Worm (Caenorhabditis elegans) whole organism, late embryonic: ENCODE results near the gene ncr-2.

ENCODE experiments used
- C08G9.2 ChIP-seq: sonication (generic microtip); optimal IDR thresholded peaks from 2 replicates; lab custom pipeline; 2016; ENCODE audit warnings: mild to moderate bottlenecking, missing genetic modification characterization, moderate library complexity, missing compliant biosample characterization
- K02D7.2 ChIP-seq: sonication (generic microtip); optimal IDR thresholded peaks from 2 replicates; lab custom pipeline; 2017; ENCODE audit warnings: mild to moderate bottlenecking, missing genetic modification characterization, missing compliant biosample characterization
- Y22D7AL.16 ChIP-seq: sonication (generic microtip); optimal IDR thresholded peaks from 2 replicates; lab custom pipeline; 2016; ENCODE audit warnings: missing genetic modification characterization, missing compliant biosample characterization
- ahr-1 ChIP-seq: sonication (generic microtip); optimal IDR thresholded peaks from 2 replicates; lab custom pipeline; 2016; ENCODE audit warnings: missing genetic modification characterization, missing compliant biosample characterization
- ama-1 ChIP-seq: fragments of 150-350 bp; optimal IDR thresholded peaks from 2 replicates; lab custom pipeline; 2014
- ceh-19 ChIP-seq: fragments of 200-800 bp; sonication (Bioruptor generic); optimal IDR thresholded peaks from 2 replicates; lab custom pipeline; 2018; ENCODE audit warnings: mild to moderate bottlenecking, missing genetic modification characterization, missing compliant biosample characterization
- ceh-22 ChIP-seq: sonication (generic microtip); optimal IDR thresholded peaks from 2 replicates; lab custom pipeline; 2017; ENCODE audit warnings: missing biosample characterization, missing genetic modification characterization
- ceh-30 ChIP-seq: fragments of 150-350 bp; optimal IDR thresholded peaks from 2 replicates; lab custom pipeline; 2014; ENCODE audit warnings: missing biosample characterization, missing genetic modification characterization
- ceh-31 ChIP-seq: sonication (generic microtip); optimal IDR thresholded peaks from 2 replicates; lab custom pipeline; 2016; ENCODE audit warnings: missing genetic modification characterization, missing compliant biosample characterization
- ceh-6 ChIP-seq: fragments of 200-800 bp; sonication (Bioruptor generic); optimal IDR thresholded peaks from 2 replicates; lab custom pipeline; 2018; ENCODE audit warnings: mild to moderate bottlenecking, missing genetic modification characterization, missing compliant biosample characterization
- elt-2 ChIP-seq: sonication (generic microtip); optimal IDR thresholded peaks from 2 replicates; lab custom pipeline; 2016; ENCODE audit warnings: missing genetic modification reagents, missing genetic modification characterization, missing compliant biosample characterization
- elt-4 ChIP-seq: sonication (generic microtip); optimal IDR thresholded peaks from 2 replicates; lab custom pipeline; 2016; ENCODE audit warnings: missing genetic modification characterization, missing compliant biosample characterization
- ets-4 ChIP-seq: sonication (generic microtip); optimal IDR thresholded peaks from 2 replicates; lab custom pipeline; 2016; ENCODE audit warnings: missing genetic modification characterization, missing compliant biosample characterization
- eyg-1 ChIP-seq: sonication (generic microtip); optimal IDR thresholded peaks from 2 replicates; lab custom pipeline; 2016; ENCODE audit warnings: missing genotype, missing genetic modification characterization, missing compliant biosample characterization
- fax-1 ChIP-seq: sonication (generic microtip); optimal IDR thresholded peaks from 2 replicates; lab custom pipeline; 2016; ENCODE audit warnings: missing genotype, missing genetic modification characterization, missing compliant biosample characterization
- fkh-10 ChIP-seq: fragments of 150-350 bp; optimal IDR thresholded peaks from 2 replicates; lab custom pipeline; 2014; ENCODE audit warnings: missing biosample characterization, missing genetic modification reagents, missing genetic modification characterization
- gmeb-2 ChIP-seq: sonication (generic microtip); optimal IDR thresholded peaks from 2 replicates; lab custom pipeline; 2016; ENCODE audit warnings: missing genetic modification characterization, inconsistent platforms, missing compliant biosample characterization
- hlh-13 ChIP-seq: fragments of 200-800 bp; sonication (Bioruptor generic); optimal IDR thresholded peaks from 2 replicates; lab custom pipeline; 2018; ENCODE audit warnings: mild to moderate bottlenecking, missing genetic modification characterization, missing compliant biosample characterization
- hlh-30 ChIP-seq: sonication (generic microtip); optimal IDR thresholded peaks from 2 replicates; lab custom pipeline; 2017; ENCODE audit warnings: antibody characterized with exemption, missing genetic modification characterization, missing compliant biosample characterization; ENCODE audit not compliant: insufficient read depth
- lin-11 ChIP-seq: fragments of 200-800 bp; sonication (Bioruptor generic); optimal IDR thresholded peaks from 2 replicates; lab custom pipeline; 2018; ENCODE audit warnings: mild to moderate bottlenecking, missing genetic modification characterization, missing compliant biosample characterization
- madf-2 ChIP-seq: sonication (generic microtip); optimal IDR thresholded peaks from 2 replicates; lab custom pipeline; 2017; ENCODE audit warnings: missing genetic modification characterization, missing compliant biosample characterization
- mec-3 ChIP-seq: sonication (generic microtip); optimal IDR thresholded peaks from 2 replicates; lab custom pipeline; 2016; ENCODE audit warnings: borderline replicate concordance, missing genetic modification characterization, missing compliant biosample characterization
- nfya-1 ChIP-seq: sonication (generic microtip); optimal IDR thresholded peaks from 2 replicates; lab custom pipeline; 2017; ENCODE audit warnings: missing genetic modification characterization, mild to moderate bottlenecking, missing compliant biosample characterization, antibody characterized with exemption, moderate library complexity
- nhr-11 ChIP-seq: fragments of 150-350 bp; optimal IDR thresholded peaks from 2 replicates; lab custom pipeline; 2014; ENCODE audit warnings: missing biosample characterization, missing genetic modification characterization
- nhr-232 ChIP-seq: sonication (generic microtip); optimal IDR thresholded peaks from 2 replicates; lab custom pipeline; 2016; ENCODE audit warnings: missing genetic modification characterization, missing compliant biosample characterization
- npax-4 ChIP-seq: sonication (generic microtip); optimal IDR thresholded peaks from 2 replicates; lab custom pipeline; 2016; ENCODE audit warnings: missing genetic modification characterization, missing compliant biosample characterization
- odd-2 ChIP-seq: sonication (generic microtip); optimal IDR thresholded peaks from 2 replicates; lab custom pipeline; 2017; ENCODE audit warnings: antibody characterized with exemption, mild to moderate bottlenecking, missing genetic modification characterization, missing compliant biosample characterization
- pag-3 ChIP-seq: sonication (generic microtip); optimal IDR thresholded peaks from 2 replicates; lab custom pipeline; 2016; ENCODE audit warnings: missing compliant biosample characterization, missing genetic modification characterization, borderline replicate concordance
- pax-1 ChIP-seq: fragments of 150-350 bp; optimal IDR thresholded peaks from 2 replicates; lab custom pipeline; 2014; ENCODE audit warnings: missing biosample characterization, missing genetic modification characterization
- pha-4 ChIP-seq: fragments of 150-350 bp; optimal IDR thresholded peaks from 2 replicates; lab custom pipeline; 2018; ENCODE audit warnings: missing biosample characterization, missing genetic modification reagents, missing genetic modification characterization
- syd-9 ChIP-seq: sonication (generic microtip); optimal IDR thresholded peaks from 2 replicates; lab custom pipeline; 2016; ENCODE audit warnings: mild to moderate bottlenecking, missing genetic modification characterization, moderate library complexity, missing compliant biosample characterization
- tbx-2 ChIP-seq: sonication (generic microtip); optimal IDR thresholded peaks from 2 replicates; lab custom pipeline; 2016; ENCODE audit warnings: missing genetic modification characterization, missing compliant biosample characterization
- unc-3 ChIP-seq, 2 experiments: fragments of 200-800 bp in 1 of 2; sonication (Bioruptor generic) in 1 of 2; sonication (generic microtip) in 1 of 2; conservative IDR thresholded peaks in 1 of 2; optimal IDR thresholded peaks in 1 of 2; 2 replicates each; pipeline versions ENCODE4 v1.3.6 to Lab custom; 2016 to 2022; ENCODE audit warnings: missing compliant biosample characterization in 2 of 2, missing genetic modification characterization in 2 of 2, missing genetic modification reagents in 1 of 2
- unc-42 ChIP-seq: sonication (generic microtip); optimal IDR thresholded peaks from 2 replicates; lab custom pipeline; 2016; ENCODE audit warnings: missing genotype, missing genetic modification characterization, missing compliant biosample characterization
- unc-86 ChIP-seq: sonication (generic microtip); optimal IDR thresholded peaks from 2 replicates; lab custom pipeline; 2016; ENCODE audit warnings: missing genetic modification characterization, missing compliant biosample characterization
- zip-5 ChIP-seq: sonication (generic microtip); optimal IDR thresholded peaks from 2 replicates; lab custom pipeline; 2016; ENCODE audit warnings: missing genetic modification characterization, missing compliant biosample characterization
- ztf-16 ChIP-seq: sonication (generic microtip); optimal IDR thresholded peaks from 2 replicates; lab custom pipeline; 2017; ENCODE audit warnings: missing genetic modification characterization, missing compliant biosample characterization

The ncr-2 gene

DNA sequence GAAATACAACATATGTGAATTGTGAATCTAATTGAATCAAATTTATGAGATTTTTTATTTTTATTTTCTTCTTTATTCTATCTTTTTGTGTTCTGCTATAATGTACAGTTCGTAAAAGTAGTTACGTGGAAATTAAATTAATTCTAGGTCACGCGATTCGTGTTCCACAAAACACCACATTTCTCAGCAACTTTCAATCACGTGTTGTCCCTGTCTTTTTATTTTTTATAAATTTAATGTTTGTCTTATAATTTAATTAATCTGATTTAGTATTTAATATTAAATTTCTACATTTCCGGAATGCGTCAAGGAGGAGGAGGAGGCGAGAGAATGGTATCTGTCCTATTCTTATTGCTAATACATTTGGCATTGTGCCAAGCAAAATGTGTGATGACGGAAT is at the start of gene ncr-2:
TSS of gene ncr-2 (plus strand) at position 301 of the 400 bp plus-strand sequence.
- TF ChIP-seq nhr-11 (tag; lab: Kevin White, UChicago) (no peak), tbx-2 (no peak), unc-3 (GFP tag; conservative IDR thresholded peaks at IDR 0.05; lab: Robert Waterston, UW) (no peak), unc-3 (tag; optimal IDR thresholded peaks at IDR 0.05; lab: Kevin White, UChicago) (no peak), hlh-30 (no peak), hlh-13 (GFP tag; lab: Kevin White, UChicago) (no peak), K02D7.2 (tag; lab: Kevin White, UChicago) (no peak), unc-42 (tag; lab: Kevin White, UChicago) (no peak), fax-1 (tag; lab: Kevin White, UChicago) (no peak), nhr-232 (tag; lab: Kevin White, UChicago) (no peak), Y22D7AL.16 (tag; lab: Kevin White, UChicago) (no peak), ceh-30 (no peak), zip-5 (tag; lab: Kevin White, UChicago) (no peak), odd-2 (tag; lab: Kevin White, UChicago) (no peak)

DNA sequence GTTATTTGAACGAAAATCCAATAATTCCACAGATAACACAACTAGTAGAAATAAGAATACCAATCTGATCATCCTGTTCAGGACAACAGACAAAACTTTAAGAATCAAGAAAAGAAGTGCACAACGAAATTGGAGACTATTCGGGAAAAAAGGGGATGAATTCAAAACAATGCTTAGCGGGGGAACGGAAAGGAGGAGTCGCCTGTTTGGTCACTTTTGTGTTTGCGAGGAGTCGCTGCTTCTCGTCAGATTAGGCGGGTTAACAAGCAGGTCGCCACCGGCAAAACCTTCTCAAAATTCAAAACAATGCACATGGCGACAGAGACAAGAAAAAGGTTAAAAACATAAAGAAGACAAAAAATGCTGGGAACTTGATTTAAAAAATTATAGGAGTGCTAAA is 48.4 kb upstream of the ncr-2 start, which contains the start of gene C30A5.10:
TSS of gene C30A5.10 (minus strand) at position 101 of the 400 bp plus-strand sequence.
- TF ChIP-seq gmeb-2 (tag; lab: Kevin White, UChicago) (no peak), lin-11 (tag; lab: Kevin White, UChicago) (no peak), pag-3 (tag; lab: Kevin White, UChicago) (no peak), ceh-6 (GFP tag; lab: Kevin White, UChicago) (no peak), nhr-11 (tag; lab: Kevin White, UChicago) (no peak), pha-4 (tag; lab: Kevin White, UChicago) (no peak), ceh-19 (no peak), ztf-16 (no peak), tbx-2 (no peak), unc-86 (tag; lab: Kevin White, UChicago) (no peak), mec-3 (tag; lab: Kevin White, UChicago) (no peak)

DNA sequence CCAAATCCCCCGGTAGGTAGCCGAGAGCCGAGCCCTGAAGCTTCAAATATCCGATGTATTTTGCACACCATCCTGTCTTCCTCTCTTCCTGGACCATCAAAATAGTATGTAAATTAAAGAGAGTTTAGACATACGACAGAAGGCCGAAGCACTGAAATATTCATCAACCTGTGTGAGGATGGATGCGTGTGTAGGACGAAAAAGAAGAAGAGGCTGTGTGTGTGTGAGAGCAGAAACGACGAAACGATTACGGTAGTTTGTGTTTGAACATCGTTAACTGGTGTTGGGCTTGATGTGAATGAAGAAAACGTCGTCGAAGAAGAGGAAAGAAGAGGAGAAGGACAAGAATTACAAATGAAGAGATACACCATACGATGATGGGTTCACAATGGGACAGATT is 46.6 kb upstream of the ncr-2 start:
- TF ChIP-seq pax-1 (no peak), npax-4 (tag; lab: Kevin White, UChicago) (no peak), madf-2 (tag; lab: Kevin White, UChicago) (no peak), eyg-1 (tag; lab: Kevin White, UChicago) (no peak), elt-4 (no peak), ceh-31 (tag; lab: Kevin White, UChicago) (peak; percentile 42), fkh-10 (GFP tag; lab: Kevin White, UChicago) (no peak), elt-2 (tag; lab: Kevin White, UChicago) (no peak)
- TF ChIP-seq, all 69 proteins: peak for 1

DNA sequence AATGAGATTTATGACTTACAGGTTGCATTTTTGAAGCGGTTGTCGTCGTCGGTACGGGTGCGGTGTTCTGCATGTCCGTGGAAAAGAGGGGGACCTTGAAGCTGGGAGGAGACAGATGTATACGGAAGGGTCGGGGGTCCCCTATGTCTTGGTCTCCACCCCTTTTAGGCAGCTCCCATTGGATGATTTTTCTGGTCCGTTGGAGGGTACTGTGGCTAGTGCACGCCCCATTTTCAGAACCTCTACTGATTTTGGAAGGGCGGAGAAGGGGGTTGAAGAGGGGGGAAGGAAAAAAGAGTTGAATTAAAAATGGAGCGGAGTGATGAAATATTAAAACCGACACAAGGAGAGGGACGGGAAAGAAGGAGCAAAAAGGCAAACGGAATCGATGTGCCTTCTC is 41.9 kb upstream of the ncr-2 start, which contains the start of gene unc-86:
TSS of gene unc-86 (minus strand) at position 113 of the 400 bp plus-strand sequence.
- no peak for TF ChIP-seq C08G9.2 (tag; lab: Kevin White, UChicago)
- peak; percentile 64 for TF ChIP-seq nfya-1
- TF ChIP-seq elt-2 (tag; lab: Kevin White, UChicago), result no peak
- no peak for TF ChIP-seq syd-9 (tag; lab: Kevin White, UChicago)
- peak; percentile 53 for TF ChIP-seq ceh-31 (tag; lab: Kevin White, UChicago)
- TF ChIP-seq ceh-22 (tag; lab: Kevin White, UChicago), result no peak
- TF ChIP-seq ets-4 (tag; lab: Kevin White, UChicago), result no peak
- TF ChIP-seq ahr-1 (tag; lab: Kevin White, UChicago), result no peak
- TF ChIP-seq ama-1 (lab: Kevin White, UChicago), result no peak
- TF ChIP-seq ceh-30, result no peak
- no peak for TF ChIP-seq unc-3 (GFP tag; conservative IDR thresholded peaks at IDR 0.05; lab: Robert Waterston, UW)
- no peak for TF ChIP-seq unc-3 (tag; optimal IDR thresholded peaks at IDR 0.05; lab: Kevin White, UChicago)
- peak; percentile 25 for TF ChIP-seq unc-86 (tag; lab: Kevin White, UChicago)
- TF ChIP-seq, all 69 proteins: peak for 3
